Fruit fly (Drosophila melanogaster) whole organism, prepupa: ENCODE results near the gene Vha16-3.

Experiments used
- CG6792 ChIP-seq: fragments of 200-800 bp; sonication (Bioruptor generic); optimal IDR thresholded peaks from 3 replicates; lab custom pipeline; 2016; ENCODE audit warnings: missing biosample characterization, missing genetic modification characterization
- CG8119 ChIP-seq: fragments of 200-800 bp; sonication (Bioruptor generic); IDR thresholded peaks from 3 replicates; pipeline ENCODE4 v1.3.6; 2022; ENCODE audit warnings: missing biosample characterization, missing genetic modification characterization

DNA sequence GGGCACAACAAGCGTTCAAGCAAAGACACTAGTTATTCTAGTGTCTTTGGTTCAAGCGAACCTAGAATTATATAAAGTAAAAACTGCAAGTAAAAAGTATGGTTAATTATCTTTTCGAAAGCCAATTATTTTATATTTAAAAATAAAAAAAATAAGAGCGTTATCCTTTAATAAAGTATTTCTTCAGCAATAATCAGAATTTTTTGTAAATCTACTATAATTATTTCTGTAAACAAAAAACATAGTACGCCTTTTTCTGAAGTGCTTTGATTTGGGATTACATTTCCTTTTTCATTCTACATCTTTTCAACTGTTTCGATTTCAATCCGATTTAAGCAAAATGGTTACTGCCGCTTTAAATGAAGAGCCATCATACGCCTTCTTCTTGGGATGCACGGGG lies 1.6 kb downstream of the Vha16-3 start, which contains the start of gene Vha16-2:
- TF ChIP-seq CG6792 (GFP tag; lab: Kevin White, UChicago) (no peak), CG8119 (GFP tag; lab: Robert Waterston, UW) (no peak)
